Worm (Caenorhabditis elegans): ENCODE measurements around the gene Y50E8A.2.

Gene Y50E8A.2

ce11 chrV:14719491-14719890 lies 9.2 kb downstream of the Y50E8A.2 start, which contains the start of gene R08A2.1:
Gene R08A2.1 (minus strand): TSS chrV:14719591.
- TF ChIP-seq pqm-1 (tag; optimal IDR thresholded peaks at IDR 0.05), result no peak
- no peak for TF ChIP-seq ceh-9 (tag; optimal IDR thresholded peaks at IDR 0.05)
- no peak for TF ChIP-seq ceh-16 (tag; optimal IDR thresholded peaks at IDR 0.05)

ce11 chrV:14716114-14716513 lies 12.5 kb downstream of the Y50E8A.2 start, which contains the start of gene fbxa-147:
Gene fbxa-147 (plus strand): TSS chrV:14716499.
- TF ChIP-seq elt-2 (tag; optimal IDR thresholded peaks at IDR 0.05), result peak; percentile 51
- no peak for TF ChIP-seq fkh-2 (tag; optimal IDR thresholded peaks at IDR 0.05)

ce11 chrV:14715608-14716007 lies 13.0 kb downstream of the Y50E8A.2 start, which contains the start of gene R08A2.2:
Gene R08A2.2 (minus strand): TSS chrV:14715708.
- no peak for TF ChIP-seq nhr-12 (tag; optimal IDR thresholded peaks at IDR 0.05)
- TF ChIP-seq jun-1 (tag; optimal IDR thresholded peaks at IDR 0.05), result no peak
- TF ChIP-seq pqm-1 (tag; optimal IDR thresholded peaks at IDR 0.05), result no peak
- no peak for TF ChIP-seq lin-15B (tag; optimal IDR thresholded peaks at IDR 0.05)
- no peak for TF ChIP-seq elt-2 (tag; optimal IDR thresholded peaks at IDR 0.05)
- TF ChIP-seq tbx-2 (tag; optimal IDR thresholded peaks at IDR 0.05), result no peak
- TF ChIP-seq aly-2 (tag; optimal IDR thresholded peaks at IDR 0.05), result no peak

- no peak for TF ChIP-seq ama-1 (optimal IDR thresholded peaks at IDR 0.05)
- no peak for TF ChIP-seq mdl-1 (tag; optimal IDR thresholded peaks at IDR 0.05)
- TF ChIP-seq unc-39 (tag; optimal IDR thresholded peaks at IDR 0.05), result no peak
- TF ChIP-seq skn-1 (tag; optimal IDR thresholded peaks at IDR 0.05), result no peak
- TF ChIP-seq hmg-11 (tag; optimal IDR thresholded peaks at IDR 0.05), result no peak
- TF ChIP-seq pqm-1 (tag; optimal IDR thresholded peaks at IDR 0.05), result no peak
- TF ChIP-seq ZK546.5 (tag; optimal IDR thresholded peaks at IDR 0.05), result no peak
- TF ChIP-seq pha-4 (tag; optimal IDR thresholded peaks at IDR 0.05), result no peak
- no peak for TF ChIP-seq ztf-4 (tag; optimal IDR thresholded peaks at IDR 0.05)
- TF ChIP-seq snpc-4 (tag; optimal IDR thresholded peaks at IDR 0.05), result no peak
- TF ChIP-seq aly-2 (tag; optimal IDR thresholded peaks at IDR 0.05), result no peak
- TF ChIP-seq nhr-25 (tag; optimal IDR thresholded peaks at IDR 0.05), result no peak
- TF ChIP-seq daf-12 (tag; optimal IDR thresholded peaks at IDR 0.05), result no peak
- no peak for TF ChIP-seq nfya-1 (tag; optimal IDR thresholded peaks at IDR 0.05; ENCODE audit: insufficient read depth)
- no peak for TF ChIP-seq R02D3.7 (tag; optimal IDR thresholded peaks at IDR 0.05)
- no peak for TF ChIP-seq ceh-82 (tag; optimal IDR thresholded peaks at IDR 0.05)
- no peak for TF ChIP-seq tbx-2 (tag; optimal IDR thresholded peaks at IDR 0.05)
These were observed 16.3 kb downstream of the Y50E8A.2 start, which contains the start of gene R08A2.5 for ce11 chrV:14712316-14712715. Gene R08A2.5 (plus strand): TSS chrV:14712616.

ce11 chrV:14711077-14711476 lies 17.6 kb downstream of the Y50E8A.2 start, which contains the start of gene ssp-33:
Gene ssp-33 (plus strand): TSS chrV:14711377.
- TF ChIP-seq lsy-12 (tag; optimal IDR thresholded peaks at IDR 0.05) (no peak), mml-1 (tag; optimal IDR thresholded peaks at IDR 0.05) (no peak), nhr-12 (tag; optimal IDR thresholded peaks at IDR 0.05) (no peak)

- TF ChIP-seq ama-1 (optimal IDR thresholded peaks at IDR 0.05) (no peak), lin-39 (tag; optimal IDR thresholded peaks at IDR 0.05) (no peak), nhr-28 (tag; optimal IDR thresholded peaks at IDR 0.05) (no peak), mdl-1 (tag; optimal IDR thresholded peaks at IDR 0.05) (no peak), nhr-11 (tag; optimal IDR thresholded peaks at IDR 0.05) (no peak), skn-1 (tag; optimal IDR thresholded peaks at IDR 0.05) (no peak), ZK546.5 (tag; optimal IDR thresholded peaks at IDR 0.05) (no peak), nhr-67 (tag; optimal IDR thresholded peaks at IDR 0.05) (no peak), ztf-11 (tag; optimal IDR thresholded peaks at IDR 0.05) (no peak), egl-27 (tag; optimal IDR thresholded peaks at IDR 0.05) (no peak), zag-1 (tag; optimal IDR thresholded peaks at IDR 0.05) (no peak)
These were observed 20.7 kb downstream of the Y50E8A.2 start, which contains the start of gene R08A2.9 for ce11 chrV:14707958-14708357. Gene R08A2.9 (plus strand): TSS chrV:14708258.
